Fruit fly (Drosophila melanogaster): ENCODE results near the gene Pfdn6.

The Pfdn6 gene

dm6 chr3L:19909234-19910053 lies 14.0 kb upstream of the Pfdn6 start (continued):
- TF ChIP-seq D19B (GFP tag; optimal IDR thresholded peaks at IDR 0.05) (no peak), Lpt (GFP tag; optimal IDR thresholded peaks at IDR 0.05) (no peak), stc (GFP tag; IDR thresholded peaks at IDR 0.05) (no peak), insv (GFP tag; optimal IDR thresholded peaks at IDR 0.05) (no peak), gro (GFP tag; optimal IDR thresholded peaks at IDR 0.05) (no peak), hb (GFP tag; IDR thresholded peaks at IDR 0.05; ENCODE audit: partially characterized antibody) (no peak), dpn (GFP tag; optimal IDR thresholded peaks at IDR 0.05) (no peak), twi (tag; optimal IDR thresholded peaks at IDR 0.05) (peak; percentile 8), C15 (GFP tag; IDR thresholded peaks at IDR 0.05) (no peak), CG15696 (tag; optimal IDR thresholded peaks at IDR 0.05) (no peak), CG11695 (GFP tag; IDR thresholded peaks at IDR 0.05) (no peak), chinmo (GFP tag; IDR thresholded peaks at IDR 0.05; ENCODE audit: partially characterized antibody) (peak; percentile 77; the same call in 2 of the 4 replicates), tll (GFP tag; optimal IDR thresholded peaks at IDR 0.05) (no peak), Fer2 (tag; optimal IDR thresholded peaks at IDR 0.05) (no peak), bigmax (GFP tag; optimal IDR thresholded peaks at IDR 0.05) (no peak), CG10543 (GFP tag; optimal IDR thresholded peaks at IDR 0.05) (no peak), CG10431 (GFP tag; optimal IDR thresholded peaks at IDR 0.05) (no peak), oc (tag; optimal IDR thresholded peaks at IDR 0.05) (no peak), CG18262 (tag; optimal IDR thresholded peaks at IDR 0.05) (no peak), MBD-R2 (GFP tag; IDR thresholded peaks at IDR 0.05) (peak; percentile 42), ken (GFP tag; IDR thresholded peaks at IDR 0.05) (no peak), Kr (GFP tag; optimal IDR thresholded peaks at IDR 0.05) (no peak), CG4707 (GFP tag; optimal IDR thresholded peaks at IDR 0.05) (peak; percentile 32), bab2 (GFP tag; optimal IDR thresholded peaks at IDR 0.05) (no peak), cato (GFP tag; optimal IDR thresholded peaks at IDR 0.05; ENCODE audit: borderline replicate concordance) (no peak), jing (GFP tag; optimal IDR thresholded peaks at IDR 0.05) (no peak), cad (GFP tag; optimal IDR thresholded peaks at IDR 0.05) (no peak), CG1647 (GFP tag; optimal IDR thresholded peaks at IDR 0.05) (no peak), esg (GFP tag; conservative IDR thresholded peaks at IDR 0.05) (no peak), dati (GFP tag; IDR thresholded peaks at IDR 0.05) (no peak), Asciz (GFP tag; optimal IDR thresholded peaks at IDR 0.05) (no peak), CG16863 (GFP tag; optimal IDR thresholded peaks at IDR 0.05) (no peak), CG6689 (GFP tag; IDR thresholded peaks at IDR 0.05) (no peak), H15 (GFP tag; IDR thresholded peaks at IDR 0.05) (no peak), CG7271 (tag; optimal IDR thresholded peaks at IDR 0.05) (peak; percentile 8), sima (GFP tag; optimal IDR thresholded peaks at IDR 0.05) (no peak), CG8290 (GFP tag; optimal IDR thresholded peaks at IDR 0.05) (no peak), CG8290 (tag; optimal IDR thresholded peaks at IDR 0.05) (no peak), Rx (GFP tag; IDR thresholded peaks at IDR 0.05) (no peak), zfh2 (GFP tag; optimal IDR thresholded peaks at IDR 0.05) (no peak), ro (GFP tag; IDR thresholded peaks at IDR 0.05) (no peak), NC2α (GFP tag; optimal IDR thresholded peaks at IDR 0.05) (no peak), Aef1 (GFP tag; IDR thresholded peaks at IDR 0.05) (no peak), CG4730 (GFP tag; IDR thresholded peaks at IDR 0.05) (no peak), fd64A (GFP tag; optimal IDR thresholded peaks at IDR 0.05) (no peak), gfzf (GFP tag; optimal IDR thresholded peaks at IDR 0.05) (peak; percentile 92), CG31388 (GFP tag; optimal IDR thresholded peaks at IDR 0.05) (no peak), pb (GFP tag; optimal IDR thresholded peaks at IDR 0.05) (no peak), Stat92E (GFP tag; optimal IDR thresholded peaks at IDR 0.05) (peak in 1 of 3 experiments; percentile 14), CG2712 (tag; optimal IDR thresholded peaks at IDR 0.05) (peak; percentile 18)

All from whole organism, embryonic.